Fruit fly (Drosophila melanogaster): ENCODE data around the gene CG33298.

- peak; percentile 87 for TF ChIP-seq CG14711 (tag; optimal IDR thresholded peaks at IDR 0.05)
- TF ChIP-seq tj (GFP tag; optimal IDR thresholded peaks at IDR 0.05): peak; percentile 79
- TF ChIP-seq cnc (optimal IDR thresholded peaks at IDR 0.05): no peak
- peak; percentile 97 for TF ChIP-seq CG11617 (GFP tag; optimal IDR thresholded peaks at IDR 0.05)
- TF ChIP-seq Hr96 (GFP tag; optimal IDR thresholded peaks at IDR 0.05): peak; percentile 92
- TF ChIP-seq cic (GFP tag; optimal IDR thresholded peaks at IDR 0.05): peak; percentile 89
- peak; percentile 98 for TF ChIP-seq Crg-1 (GFP tag; optimal IDR thresholded peaks at IDR 0.05)
- peak; percentile 97 for TF ChIP-seq kay (GFP tag; ENCODE audit: borderline replicate concordance)
- TF ChIP-seq CG7101 (tag; optimal IDR thresholded peaks at IDR 0.05): peak; percentile 98
- peak; percentile 96 for TF ChIP-seq bab1 (GFP tag; optimal IDR thresholded peaks at IDR 0.05)
- peak; percentile 92 for TF ChIP-seq toe (GFP tag; optimal IDR thresholded peaks at IDR 0.05)
- TF ChIP-seq CG1620 (GFP tag; optimal IDR thresholded peaks at IDR 0.05): peak; percentile 92
- TF ChIP-seq CG33017 (tag; optimal IDR thresholded peaks at IDR 0.05): peak; percentile 96
- peak; percentile 88 for TF ChIP-seq pad (GFP tag; optimal IDR thresholded peaks at IDR 0.05)
Measured at dm6 chr2L:9567398-9567856, 72.2 kb downstream of the CG33298 start.

All from whole organism, adult.